Fruit fly (Drosophila melanogaster) whole organism, embryonic: Measurements from ENCODE around the gene ebd1.

Source experiments
- Ada2b ChIP-seq: fragments of 200-800 bp; sonication (Bioruptor generic); IDR thresholded peaks from 2 replicates; pipeline ENCODE4 v1.3.6; 2022; ENCODE audit warnings: missing biosample characterization, missing genetic modification characterization
- Awh ChIP-seq: fragments of 200-800 bp; sonication (Bioruptor generic); IDR thresholded peaks from 2 replicates; pipeline ENCODE4, ENCODE4 v1.3.6; 2022; ENCODE audit warnings: missing biosample characterization, missing genetic modification characterization
- B-H1 ChIP-seq: fragments of 200-800 bp; sonication (Bioruptor generic); IDR thresholded peaks from 3 replicates; pipeline ENCODE4 v1.3.6; 2022; ENCODE audit warnings: missing biosample characterization, missing genetic modification characterization
- B-H2 ChIP-seq: fragments of 200-800 bp; sonication (Bioruptor generic); optimal IDR thresholded peaks from 2 replicates; lab custom pipeline; 2018; ENCODE audit warnings: missing biosample characterization, mild to moderate bottlenecking, missing genetic modification characterization
- Bdp1 ChIP-seq: fragments of 200-800 bp; sonication (Bioruptor generic); optimal IDR thresholded peaks from 3 replicates; lab custom pipeline; 2016; ENCODE audit warnings: missing biosample characterization, missing genetic modification characterization
- BtbVII ChIP-seq: fragments of 200-800 bp; sonication (Bioruptor generic); optimal IDR thresholded peaks from 3 replicates; lab custom pipeline; 2017; ENCODE audit warnings: missing biosample characterization, mild to moderate bottlenecking, missing genetic modification characterization
- CG1024 ChIP-seq: fragments of 200-800 bp; sonication (Bioruptor generic); IDR thresholded peaks from 2 replicates; pipeline ENCODE4 v1.3.6; 2022; ENCODE audit warnings: missing biosample characterization, missing genetic modification characterization
- CG10366 ChIP-seq: fragments of 200-800 bp; sonication (Bioruptor generic); IDR thresholded peaks from 2 replicates; pipeline ENCODE4 v1.3.6; 2022; ENCODE audit warnings: missing biosample characterization, missing genetic modification characterization
- CG10565 ChIP-seq: fragments of 200-800 bp; sonication (Bioruptor generic); optimal IDR thresholded peaks from 3 replicates; lab custom pipeline; 2016; ENCODE audit warnings: missing biosample characterization, mild to moderate bottlenecking, missing genetic modification characterization
- CG10654 ChIP-seq: fragments of 200-800 bp; sonication (Bioruptor generic); optimal IDR thresholded peaks from 2 replicates; lab custom pipeline; 2016; ENCODE audit warnings: missing biosample characterization, missing genetic modification characterization
- CG10959 ChIP-seq: fragments of 200-800 bp; sonication (Bioruptor generic); IDR thresholded peaks from 2 replicates; pipeline ENCODE4 v1.3.6; 2022; ENCODE audit warnings: missing biosample characterization, missing genetic modification characterization
- CG13287 ChIP-seq: fragments of 200-800 bp; sonication (Bioruptor generic); IDR thresholded peaks from 2 replicates; pipeline ENCODE4 v1.3.6; 2022; ENCODE audit warnings: missing biosample characterization, missing genetic modification characterization; ENCODE audit not compliant: partially characterized antibody
- CG15696 ChIP-seq: fragments of 200-800 bp; sonication (Bioruptor generic); optimal IDR thresholded peaks from 2 replicates; lab custom pipeline; 2019; ENCODE audit warnings: missing biosample characterization, mild to moderate bottlenecking, missing genetic modification characterization, moderate library complexity
- CG17359 ChIP-seq: fragments of 200-800 bp; sonication (Bioruptor generic); optimal IDR thresholded peaks from 3 replicates; lab custom pipeline; 2018; ENCODE audit warnings: missing biosample characterization, mild to moderate bottlenecking, missing genetic modification characterization, moderate library complexity
- CG2875 ChIP-seq: fragments of 200-800 bp; sonication (Bioruptor generic); optimal IDR thresholded peaks from 2 replicates; lab custom pipeline; 2017; ENCODE audit warnings: missing biosample characterization, mild to moderate bottlenecking, missing genetic modification characterization, missing genetic modification reagents
- CG31365 ChIP-seq: fragments of 200-800 bp; sonication (Bioruptor generic); optimal IDR thresholded peaks from 2 replicates; lab custom pipeline; 2018; ENCODE audit warnings: missing biosample characterization, mild to moderate bottlenecking, missing genetic modification characterization
- CG3407 ChIP-seq: fragments of 200-800 bp; sonication (Bioruptor generic); optimal IDR thresholded peaks from 2 replicates; lab custom pipeline; 2018; ENCODE audit warnings: missing biosample characterization, mild to moderate bottlenecking, missing genetic modification characterization
- CG3847 ChIP-seq: fragments of 200-800 bp; sonication (Bioruptor generic); IDR thresholded peaks from 2 replicates; pipeline ENCODE4 v1.3.6; 2022; ENCODE audit warnings: missing biosample characterization, missing genetic modification characterization
- CG4854 ChIP-seq: fragments of 200-800 bp; sonication (Bioruptor generic); optimal IDR thresholded peaks from 2 replicates; lab custom pipeline; 2016; ENCODE audit warnings: missing biosample characterization, missing genetic modification characterization, inconsistent platforms
- CG5180 ChIP-seq: fragments of 200-800 bp; sonication (Bioruptor generic); optimal IDR thresholded peaks from 3 replicates; lab custom pipeline; 2017; ENCODE audit warnings: missing biosample characterization, missing genetic modification characterization, mild to moderate bottlenecking, moderate library complexity, missing genetic modification reagents
- CG6175 ChIP-seq: fragments of 200-800 bp; sonication (Bioruptor generic); IDR thresholded peaks from 3 replicates; pipeline ENCODE4 v1.3.6; 2022; ENCODE audit warnings: missing biosample characterization, missing genetic modification characterization
- CG6654 ChIP-seq: fragments of 200-800 bp; sonication (Bioruptor generic); optimal IDR thresholded peaks from 2 replicates; lab custom pipeline; 2017; ENCODE audit warnings: missing biosample characterization, mild to moderate bottlenecking, missing genetic modification characterization
- CG7357 ChIP-seq: fragments of 200-800 bp; sonication (Bioruptor generic); IDR thresholded peaks from 3 replicates; pipeline ENCODE4 v1.3.6; 2022; ENCODE audit warnings: missing biosample characterization, missing genetic modification characterization
- CG9817 ChIP-seq: fragments of 200-800 bp; sonication (Bioruptor generic); optimal IDR thresholded peaks from 2 replicates; lab custom pipeline; 2018; ENCODE audit warnings: missing biosample characterization, mild to moderate bottlenecking, missing genetic modification characterization, moderate library complexity
- Camta ChIP-seq: fragments of 200-800 bp; sonication (Bioruptor generic); optimal IDR thresholded peaks from 2 replicates; lab custom pipeline; 2016; ENCODE audit warnings: missing biosample characterization, missing genetic modification characterization
- Fer3 ChIP-seq: fragments of 200-800 bp; sonication (Bioruptor generic); optimal IDR thresholded peaks from 2 replicates; lab custom pipeline; 2018; ENCODE audit warnings: missing biosample characterization, mild to moderate bottlenecking, missing genetic modification characterization, moderate library complexity
- GATAe ChIP-seq: fragments of 200-800 bp; sonication (Bioruptor generic); conservative IDR thresholded peaks from 2 replicates; pipeline ENCODE4 v1.3.6; 2022; ENCODE audit warnings: missing biosample characterization, missing genetic modification characterization
- Hmr ChIP-seq: fragments of 200-800 bp; sonication (Bioruptor generic); optimal IDR thresholded peaks from 3 replicates; lab custom pipeline; 2017; ENCODE audit warnings: mild to moderate bottlenecking, missing biosample characterization, missing genetic modification reagents, missing genetic modification characterization
- Hr39 ChIP-seq: fragments of >200 bp; optimal IDR thresholded peaks from 2 replicates; lab custom pipeline; 2017
- Jarid2 ChIP-seq: fragments of 200-800 bp; sonication (Bioruptor generic); optimal IDR thresholded peaks from 3 replicates; lab custom pipeline; 2017; ENCODE audit warnings: mild to moderate bottlenecking, missing biosample characterization, missing genetic modification reagents, missing genetic modification characterization
- Kr ChIP-seq: fragments of 200-800 bp; sonication (Bioruptor generic); optimal IDR thresholded peaks from 2 replicates; lab custom pipeline; 2017; ENCODE audit warnings: missing biosample characterization, mild to moderate bottlenecking, missing genetic modification characterization
- Med ChIP-seq: fragments of 200-800 bp; sonication (Bioruptor generic); peaks from one replicate; lab custom pipeline; 2016; ENCODE audit warnings: missing biosample characterization, missing genetic modification characterization, mild to moderate bottlenecking, inconsistent platforms, moderate library complexity
- Six4 ChIP-seq: fragments of 200-800 bp; sonication (Bioruptor generic); optimal IDR thresholded peaks from 2 replicates; lab custom pipeline; 2016; ENCODE audit warnings: missing biosample characterization, missing genetic modification characterization
- Trl ChIP-seq, 3 experiments: fragments of >200 bp in 2 of 3; fragments of 200-800 bp in 1 of 3; sonication (Bioruptor generic) in 1 of 3; optimal IDR thresholded peaks; 2 replicates in 1 of 3; 3 replicates in 2 of 3; lab custom pipeline; 2016 to 2017; ENCODE audit warnings: missing biosample characterization in 1 of 3, missing genetic modification characterization in 1 of 3
- cas ChIP-seq: fragments of 200-800 bp; sonication (Bioruptor generic); IDR thresholded peaks from 2 replicates; pipeline ENCODE4 v1.3.6; 2022; ENCODE audit warnings: missing biosample characterization, missing genetic modification characterization
- gem ChIP-seq: fragments of 200-800 bp; sonication (Bioruptor generic); optimal IDR thresholded peaks from 2 replicates; lab custom pipeline; 2019; ENCODE audit warnings: missing biosample characterization, mild to moderate bottlenecking, missing genetic modification characterization, moderate library complexity
- ham ChIP-seq: fragments of 200-800 bp; sonication (Bioruptor generic); IDR thresholded peaks from 2 replicates; pipeline ENCODE4 v1.3.6; 2022; ENCODE audit warnings: missing biosample characterization, missing genetic modification characterization
- hb ChIP-seq: fragments of 200-800 bp; sonication (Bioruptor generic); IDR thresholded peaks from 3 replicates; pipeline ENCODE4 v1.3.6; 2022; ENCODE audit warnings: missing biosample characterization, missing genetic modification characterization; ENCODE audit not compliant: partially characterized antibody
- inv ChIP-seq: fragments of 200-800 bp; sonication (Bioruptor generic); IDR thresholded peaks from 2 replicates; pipeline ENCODE4 v1.3.6; 2022; ENCODE audit warnings: missing biosample characterization, missing genetic modification characterization; ENCODE audit not compliant: partially characterized antibody
- jumu ChIP-seq: fragments of 200-800 bp; sonication (Bioruptor generic); optimal IDR thresholded peaks from 3 replicates; lab custom pipeline; 2016; ENCODE audit warnings: missing biosample characterization, missing genetic modification characterization
- kah ChIP-seq: fragments of 200-800 bp; sonication (Bioruptor generic); optimal IDR thresholded peaks from 2 replicates; lab custom pipeline; 2018; ENCODE audit warnings: missing biosample characterization, mild to moderate bottlenecking, missing genetic modification characterization
- lilli ChIP-seq: fragments of 200-800 bp; sonication (Bioruptor generic); optimal IDR thresholded peaks from 3 replicates; lab custom pipeline; 2016; ENCODE audit warnings: missing biosample characterization, missing genetic modification characterization
- onecut ChIP-seq: fragments of 200-800 bp; sonication (Bioruptor generic); IDR thresholded peaks from 2 replicates; pipeline ENCODE4 v1.3.6; 2022; ENCODE audit warnings: missing biosample characterization, missing genetic modification characterization
- row ChIP-seq: fragments of 200-800 bp; sonication (Bioruptor generic); IDR thresholded peaks from 3 replicates; pipeline ENCODE4 v1.3.6; 2022; ENCODE audit warnings: missing biosample characterization, missing genetic modification characterization
- sc ChIP-seq, 3 experiments: fragments of >200 bp in 2 of 3; fragments of 200-800 bp in 1 of 3; sonication (Bioruptor generic) in 1 of 3; optimal IDR thresholded peaks; 2 replicates in 2 of 3; 3 replicates in 1 of 3; lab custom pipeline; 2017; ENCODE audit warnings: mild to moderate bottlenecking in 1 of 3, missing biosample characterization in 1 of 3, missing genetic modification characterization in 1 of 3, missing genetic modification reagents in 1 of 3
- sim ChIP-seq: fragments of 200-800 bp; sonication (Bioruptor generic); IDR thresholded peaks from 2 replicates; pipeline ENCODE4 v1.3.6; 2022; ENCODE audit warnings: missing biosample characterization, missing genetic modification characterization
- tna ChIP-seq: fragments of 200-800 bp; sonication (Bioruptor generic); IDR thresholded peaks from 2 replicates; pipeline ENCODE4 v1.3.6; 2022; ENCODE audit warnings: missing biosample characterization, missing genetic modification characterization; ENCODE audit not compliant: partially characterized antibody
- tup ChIP-seq: fragments of 200-800 bp; sonication (Bioruptor generic); optimal IDR thresholded peaks from 2 replicates; lab custom pipeline; 2016; ENCODE audit warnings: missing biosample characterization, mild to moderate bottlenecking, missing genetic modification characterization, moderate library complexity
- usp ChIP-seq: fragments of >200 bp; optimal IDR thresholded peaks from 2 replicates; lab custom pipeline; 2017; ENCODE audit warnings: missing biosample characterization, missing genetic modification characterization

The ebd1 gene

DNA sequence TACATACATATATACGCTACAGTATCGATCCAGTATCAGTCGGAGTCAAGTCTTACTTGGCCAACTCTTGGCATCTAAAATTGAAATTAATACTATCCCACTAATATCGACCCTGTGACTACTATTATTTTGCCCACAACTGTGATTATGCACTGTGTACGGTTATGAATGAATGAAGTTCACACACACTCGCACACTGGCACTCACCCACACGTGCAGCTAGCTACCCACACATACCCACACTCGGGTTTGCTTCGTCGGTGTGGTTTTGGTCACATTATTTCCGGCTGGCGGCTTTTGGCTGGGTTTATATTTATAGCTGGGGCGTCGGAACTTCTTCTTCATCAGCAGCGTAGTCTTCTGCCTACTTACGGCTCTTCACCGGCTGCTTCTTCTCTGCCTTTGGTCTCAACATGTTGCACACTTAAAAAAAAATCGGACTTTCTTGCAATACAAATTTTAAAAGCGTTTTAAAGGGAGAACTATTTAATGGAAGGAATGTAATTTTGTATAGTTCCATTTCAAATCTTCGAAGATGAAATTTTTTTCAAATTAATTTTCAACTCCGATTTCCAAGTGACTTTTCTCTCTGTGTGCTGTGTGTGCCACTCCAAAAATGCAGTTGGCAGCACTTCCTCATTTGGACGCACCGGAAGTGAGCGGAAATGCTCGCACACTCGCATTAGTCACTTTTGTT is 50.9 kb downstream of the ebd1 start (continued):
- TF ChIP-seq row (GFP tag; lab: Robert Waterston, UW) (peak; percentile 92), CG3407 (GFP tag; lab: Kevin White, UChicago) (peak; percentile 90), hb (GFP tag; lab: Robert Waterston, UW) (no peak), Hmr (GFP tag; lab: Kevin White, UChicago) (peak; percentile 71), Bdp1 (peak; percentile 85), kah (GFP tag; lab: Kevin White, UChicago) (peak; percentile 80), CG10366 (GFP tag; lab: Robert Waterston, UW) (peak; percentile 91), Kr (GFP tag; lab: Kevin White, UChicago) (no peak), jumu (GFP tag; lab: Kevin White, UChicago) (peak; percentile 93), tup (GFP tag; lab: Kevin White, UChicago) (peak; percentile 73), CG9817 (tag; lab: Kevin White, UChicago) (peak; percentile 84), B-H1 (peak; percentile 91), ham (GFP tag; lab: Robert Waterston, UW) (no peak), CG15696 (tag; lab: Kevin White, UChicago) (peak; percentile 93), CG10565 (peak; percentile 70), tna (GFP tag; lab: Robert Waterston, UW) (no peak), B-H2 (GFP tag; lab: Kevin White, UChicago) (no peak), Ada2b (GFP tag; lab: Robert Waterston, UW) (peak; percentile 91), onecut (GFP tag; lab: Robert Waterston, UW) (peak; percentile 88), CG3847 (GFP tag; lab: Robert Waterston, UW) (peak; percentile 77), CG17359 (peak; percentile 90), Awh (GFP tag; lab: Robert Waterston, UW) (peak; percentile 94), Six4 (GFP tag; lab: Kevin White, UChicago) (peak; percentile 94), lilli (GFP tag; lab: Kevin White, UChicago) (peak; percentile 86), inv (GFP tag; lab: Robert Waterston, UW) (no peak), sc (optimal IDR thresholded peaks at IDR 0.05; lab: Kevin White, UChicago) (no peak), sc (GFP tag; optimal IDR thresholded peaks at IDR 0.05; lab: Kevin White, UChicago) (peak; percentile 87), CG6654 (peak; percentile 75), CG4854 (peak; percentile 83), Hr39 (no peak), CG5180 (GFP tag; lab: Kevin White, UChicago) (peak; percentile 63), sim (GFP tag; lab: Robert Waterston, UW) (peak; percentile 90), Jarid2 (GFP tag; lab: Kevin White, UChicago) (peak; percentile 57), CG2875 (GFP tag; lab: Kevin White, UChicago) (peak; percentile 90), CG31365 (tag; lab: Kevin White, UChicago) (peak; percentile 54), CG13287 (GFP tag; lab: Robert Waterston, UW) (no peak), Med (GFP tag; lab: Kevin White, UChicago) (peak; percentile 97), gem (tag; lab: Kevin White, UChicago) (peak; percentile 96), CG7357 (GFP tag; lab: Robert Waterston, UW) (peak; percentile 75), CG10654 (peak; percentile 91), Trl (optimal IDR thresholded peaks at IDR 0.05; lab: Kevin White, UChicago) (no peak), Trl (GFP tag; optimal IDR thresholded peaks at IDR 0.05; lab: Kevin White, UChicago) (peak; percentile 94), cas (GFP tag; lab: Robert Waterston, UW) (no peak), CG10959 (GFP tag; lab: Robert Waterston, UW) (peak; percentile 96), Fer3 (tag; lab: Kevin White, UChicago) (peak; percentile 79), BtbVII (GFP tag; lab: Kevin White, UChicago) (peak; percentile 69), Camta (GFP tag; lab: Kevin White, UChicago) (peak; percentile 93), CG6175 (GFP tag; lab: Robert Waterston, UW) (peak; percentile 75; the same call in 2 of the 3 replicates), usp (GFP tag; lab: Kevin White, UChicago) (no peak), GATAe (GFP tag; lab: Robert Waterston, UW) (no peak), CG1024 (GFP tag; lab: Robert Waterston, UW) (peak; percentile 88)
